Worm (Caenorhabditis elegans): Measurements from ENCODE around the gene H20J04.4.

H20J04.4 gene

ce11 chrII:4334448-4334847 lies 5.6 kb downstream of the H20J04.4 start, which contains the start of gene madf-3:
Gene madf-3, plus strand, starts transcription at chrII:4334748.
- no peak for TF ChIP-seq aly-2 (tag; optimal IDR thresholded peaks at IDR 0.05)
- no peak for TF ChIP-seq lin-11 (tag; optimal IDR thresholded peaks at IDR 0.05)
- no peak for TF ChIP-seq elt-3 (tag; optimal IDR thresholded peaks at IDR 0.05)
- TF ChIP-seq mab-5 (tag; optimal IDR thresholded peaks at IDR 0.05), result no peak
- TF ChIP-seq mbf-1 (tag; optimal IDR thresholded peaks at IDR 0.05), result no peak
- TF ChIP-seq ztf-1 (GFP tag; conservative IDR thresholded peaks at IDR 0.05), result no peak
- TF ChIP-seq nhr-21 (tag; optimal IDR thresholded peaks at IDR 0.05), result no peak
- no peak for TF ChIP-seq nhr-25 (tag; optimal IDR thresholded peaks at IDR 0.05)
- no peak for TF ChIP-seq dmd-4 (tag; optimal IDR thresholded peaks at IDR 0.05)
- TF ChIP-seq unc-55 (GFP tag; optimal IDR thresholded peaks at IDR 0.05), result no peak
- no peak for TF ChIP-seq skn-1 (tag; optimal IDR thresholded peaks at IDR 0.05)
- TF ChIP-seq egl-27 (tag; optimal IDR thresholded peaks at IDR 0.05), result no peak
- TF ChIP-seq unc-39 (tag; optimal IDR thresholded peaks at IDR 0.05), result no peak
- TF ChIP-seq F13H6.1 (tag; optimal IDR thresholded peaks at IDR 0.05), result no peak
- no peak for TF ChIP-seq ZK546.5 (tag; optimal IDR thresholded peaks at IDR 0.05)
- no peak for TF ChIP-seq crh-2 (tag; optimal IDR thresholded peaks at IDR 0.05)
- no peak for TF ChIP-seq nhr-11 (tag; optimal IDR thresholded peaks at IDR 0.05)
- no peak for TF ChIP-seq sma-3 (GFP tag; optimal IDR thresholded peaks at IDR 0.05)

DNA sequence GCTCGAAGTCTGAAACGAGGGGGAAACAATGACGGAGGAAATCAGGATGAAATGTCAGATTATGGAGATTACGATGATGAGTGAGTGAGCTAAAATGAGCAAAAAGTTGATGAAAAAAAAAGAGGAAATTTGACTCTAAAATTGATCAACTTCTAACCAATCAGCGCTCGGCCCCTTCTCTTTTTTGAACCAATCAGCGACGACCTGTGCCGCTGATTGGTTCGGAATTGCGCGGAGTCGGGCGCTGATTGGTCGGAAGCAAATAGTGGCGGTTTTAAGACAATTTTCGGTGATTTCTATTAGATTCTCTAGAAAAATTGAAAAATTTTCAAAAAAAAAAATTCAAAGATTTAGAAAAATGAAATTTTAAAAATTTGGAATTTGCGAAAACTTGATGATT lies 8.9 kb downstream of the H20J04.4 start:
- TF ChIP-seq nhr-11 (tag; optimal IDR thresholded peaks at IDR 0.05) (no peak), gmeb-1 (tag; optimal IDR thresholded peaks at IDR 0.05) (no peak), unc-39 (tag; optimal IDR thresholded peaks at IDR 0.05) (no peak), R02D3.7 (tag; optimal IDR thresholded peaks at IDR 0.05) (no peak), ztf-1 (GFP tag; conservative IDR thresholded peaks at IDR 0.05) (no peak), ztf-11 (tag; optimal IDR thresholded peaks at IDR 0.05) (no peak), mdl-1 (tag; optimal IDR thresholded peaks at IDR 0.05) (no peak), mab-5 (tag; optimal IDR thresholded peaks at IDR 0.05) (no peak)

ce11 chrII:4339882-4340281 lies 11.1 kb downstream of the H20J04.4 start, which contains the start of gene athp-2:
Gene athp-2, plus strand, starts transcription at chrII:4340182.
- no peak for TF ChIP-seq lin-39 (tag; optimal IDR thresholded peaks at IDR 0.05)
- no peak for TF ChIP-seq nhr-12 (tag; optimal IDR thresholded peaks at IDR 0.05)
- TF ChIP-seq ztf-11 (tag; optimal IDR thresholded peaks at IDR 0.05), result no peak
- no peak for TF ChIP-seq elt-1 (tag; optimal IDR thresholded peaks at IDR 0.05)

ce11 chrII:4341484-4341883 lies 12.7 kb downstream of the H20J04.4 start:
- TF ChIP-seq lin-39 (tag; optimal IDR thresholded peaks at IDR 0.05), result no peak
- TF ChIP-seq nhr-6 (tag; optimal IDR thresholded peaks at IDR 0.05), result no peak
- no peak for TF ChIP-seq fos-1 (tag; optimal IDR thresholded peaks at IDR 0.05)
- no peak for TF ChIP-seq nhr-77 (tag; optimal IDR thresholded peaks at IDR 0.05)
- TF ChIP-seq elt-1 (tag; optimal IDR thresholded peaks at IDR 0.05), result no peak

- no peak for TF ChIP-seq lin-39 (tag; optimal IDR thresholded peaks at IDR 0.05)
- TF ChIP-seq dmd-4 (tag; optimal IDR thresholded peaks at IDR 0.05), result no peak
- TF ChIP-seq zag-1 (tag; optimal IDR thresholded peaks at IDR 0.05), result no peak
- TF ChIP-seq elt-1 (tag; optimal IDR thresholded peaks at IDR 0.05), result no peak
- TF ChIP-seq elt-3 (tag; optimal IDR thresholded peaks at IDR 0.05), result no peak
- TF ChIP-seq mab-5 (tag; optimal IDR thresholded peaks at IDR 0.05), result no peak
- no peak for TF ChIP-seq unc-39 (tag; optimal IDR thresholded peaks at IDR 0.05)
- no peak for TF ChIP-seq peb-1 (tag; optimal IDR thresholded peaks at IDR 0.05)
- TF ChIP-seq ceh-16 (tag; optimal IDR thresholded peaks at IDR 0.05), result no peak
- TF ChIP-seq nhr-25 (tag; optimal IDR thresholded peaks at IDR 0.05), result no peak
- TF ChIP-seq unc-62 (GFP tag; optimal IDR thresholded peaks at IDR 0.05), result no peak
- TF ChIP-seq Y55F3AM.14 (GFP tag; optimal IDR thresholded peaks at IDR 0.05), result no peak
- no peak for TF ChIP-seq nhr-23 (tag; optimal IDR thresholded peaks at IDR 0.05)
- TF ChIP-seq nhr-237 (tag; optimal IDR thresholded peaks at IDR 0.05), result no peak
- TF ChIP-seq nhr-12 (tag; optimal IDR thresholded peaks at IDR 0.05), result no peak
- no peak for TF ChIP-seq gmeb-1 (tag; optimal IDR thresholded peaks at IDR 0.05)
- TF ChIP-seq aly-2 (tag; optimal IDR thresholded peaks at IDR 0.05), result no peak
- TF ChIP-seq ceh-82 (tag; optimal IDR thresholded peaks at IDR 0.05), result no peak
- TF ChIP-seq lin-13 (GFP tag; optimal IDR thresholded peaks at IDR 0.05), result no peak
- TF ChIP-seq fos-1 (tag; optimal IDR thresholded peaks at IDR 0.05), result no peak
These were observed 15.5 kb downstream of the H20J04.4 start for ce11 chrII:4344317-4344716.
